Fruit fly (Drosophila melanogaster) whole organism, prepupa: Measurements from ENCODE around the gene Tmf.

Source experiments
- Blimp-1 ChIP-seq: fragments of 200-800 bp; sonication (Bioruptor generic); optimal IDR thresholded peaks from 3 replicates; lab custom pipeline; 2017; ENCODE audit warnings: missing biosample characterization, missing genetic modification characterization, mild to moderate bottlenecking, moderate library complexity, missing genetic modification reagents
- CG10669 ChIP-seq: fragments of 200-800 bp; sonication (Bioruptor generic); optimal IDR thresholded peaks from 3 replicates; lab custom pipeline; 2018; ENCODE audit warnings: missing biosample characterization, mild to moderate bottlenecking, missing genetic modification characterization, moderate library complexity
- CG11294 ChIP-seq: fragments of 200-800 bp; sonication (Bioruptor generic); IDR thresholded peaks from 2 replicates; pipeline ENCODE4 v1.3.6; 2022; ENCODE audit warnings: missing biosample characterization, missing genetic modification characterization
- CG11762 ChIP-seq: fragments of 200-800 bp; sonication (Bioruptor generic); optimal IDR thresholded peaks from 3 replicates; lab custom pipeline; 2016; ENCODE audit warnings: missing biosample characterization, missing genetic modification characterization; ENCODE audit not compliant: insufficient read depth
- CG11902 ChIP-seq: fragments of 200-800 bp; sonication (Bioruptor generic); optimal IDR thresholded peaks from 3 replicates; lab custom pipeline; 2016; ENCODE audit warnings: missing biosample characterization, missing genetic modification characterization
- CG1621 ChIP-seq: fragments of 200-800 bp; sonication (Bioruptor generic); optimal IDR thresholded peaks from 3 replicates; lab custom pipeline; 2018; ENCODE audit warnings: missing biosample characterization, mild to moderate bottlenecking, missing genetic modification characterization
- CG32006 ChIP-seq: fragments of 200-800 bp; sonication (Bioruptor generic); optimal IDR thresholded peaks from 3 replicates; lab custom pipeline; 2017; ENCODE audit warnings: missing biosample characterization, mild to moderate bottlenecking, missing genetic modification characterization
- CG4318 ChIP-seq: fragments of 200-800 bp; sonication (Bioruptor generic); optimal IDR thresholded peaks from 3 replicates; lab custom pipeline; 2017; ENCODE audit warnings: missing biosample characterization, mild to moderate bottlenecking, missing genetic modification characterization
- CG6276 ChIP-seq: fragments of 200-800 bp; sonication (Bioruptor generic); optimal IDR thresholded peaks from 2 replicates; lab custom pipeline; 2017; ENCODE audit warnings: missing biosample characterization, mild to moderate bottlenecking, missing genetic modification characterization
- CG6792 ChIP-seq: fragments of 200-800 bp; sonication (Bioruptor generic); optimal IDR thresholded peaks from 3 replicates; lab custom pipeline; 2016; ENCODE audit warnings: missing biosample characterization, missing genetic modification characterization
- CG6808 ChIP-seq: fragments of 200-800 bp; sonication (Bioruptor generic); optimal IDR thresholded peaks from 3 replicates; lab custom pipeline; 2017; ENCODE audit warnings: missing biosample characterization, missing genetic modification characterization, mild to moderate bottlenecking, moderate library complexity, missing genetic modification reagents
- CG6854 ChIP-seq: fragments of 200-800 bp; sonication (Bioruptor generic); optimal IDR thresholded peaks from 2 replicates; lab custom pipeline; 2017; ENCODE audit warnings: missing biosample characterization, mild to moderate bottlenecking, missing genetic modification characterization
- CG8319 ChIP-seq: fragments of 200-800 bp; sonication (Bioruptor generic); optimal IDR thresholded peaks from 3 replicates; lab custom pipeline; 2016; ENCODE audit warnings: missing biosample characterization, missing genetic modification characterization
- Eip75B ChIP-seq: fragments of 200-800 bp; sonication (Bioruptor generic); optimal IDR thresholded peaks from 3 replicates; lab custom pipeline; 2016; ENCODE audit warnings: missing biosample characterization, missing genetic modification characterization
- Eip93F ChIP-seq: fragments of 200-800 bp; sonication (Bioruptor generic); optimal IDR thresholded peaks from 2 replicates; lab custom pipeline; 2016; ENCODE audit warnings: missing biosample characterization, mild to moderate bottlenecking, missing genetic modification characterization
- Ets96B ChIP-seq: fragments of 200-800 bp; optimal IDR thresholded peaks from 2 replicates; lab custom pipeline; 2019; ENCODE audit warnings: missing biosample characterization, mild to moderate bottlenecking, missing genetic modification characterization, moderate library complexity
- Gug ChIP-seq: fragments of 200-800 bp; sonication (Bioruptor generic); IDR thresholded peaks from 2 replicates; pipeline ENCODE4 v1.3.6; 2022; ENCODE audit warnings: missing biosample characterization, missing genetic modification characterization
- OdsH ChIP-seq: fragments of 200-800 bp; sonication (Bioruptor generic); optimal IDR thresholded peaks from 3 replicates; lab custom pipeline; 2016; ENCODE audit warnings: missing biosample characterization, missing genetic modification characterization
- Sox14 ChIP-seq: fragments of 200-800 bp; sonication (Bioruptor generic); optimal IDR thresholded peaks from 3 replicates; lab custom pipeline; 2016; ENCODE audit warnings: missing biosample characterization, missing genetic modification characterization
- Sox15 ChIP-seq: fragments of 200-800 bp; sonication (Bioruptor generic); optimal IDR thresholded peaks from 3 replicates; lab custom pipeline; 2016; ENCODE audit warnings: missing biosample characterization, missing genetic modification characterization
- achi ChIP-seq: fragments of 200-800 bp; sonication (Bioruptor generic); optimal IDR thresholded peaks from 3 replicates; lab custom pipeline; 2016; ENCODE audit warnings: missing biosample characterization, missing genetic modification characterization
- acj6 ChIP-seq: fragments of 200-800 bp; sonication (Bioruptor generic); optimal IDR thresholded peaks from 3 replicates; lab custom pipeline; 2016; ENCODE audit warnings: missing biosample characterization, missing genetic modification characterization
- dac ChIP-seq: fragments of 200-800 bp; sonication (Bioruptor generic); optimal IDR thresholded peaks from 2 replicates; lab custom pipeline; 2017; ENCODE audit warnings: missing biosample characterization, mild to moderate bottlenecking, missing genetic modification characterization
- dsx ChIP-seq: fragments of 200-800 bp; optimal IDR thresholded peaks from 3 replicates; lab custom pipeline; 2019; ENCODE audit warnings: missing biosample characterization, mild to moderate bottlenecking, missing genetic modification characterization, moderate library complexity; ENCODE audit not compliant: poor library complexity, severe bottlenecking
- eg ChIP-seq: fragments of 200-800 bp; sonication (Bioruptor generic); IDR thresholded peaks from 3 replicates; pipeline ENCODE4 v1.3.6; 2022; ENCODE audit warnings: missing biosample characterization, missing genetic modification characterization
- esn ChIP-seq: fragments of 200-800 bp; sonication (Bioruptor generic); optimal IDR thresholded peaks from 2 replicates; lab custom pipeline; 2016; ENCODE audit warnings: missing biosample characterization, mild to moderate bottlenecking, missing genetic modification characterization, moderate library complexity
- fd59A ChIP-seq: fragments of 200-800 bp; sonication (Bioruptor generic); optimal IDR thresholded peaks from 2 replicates; lab custom pipeline; 2017; ENCODE audit warnings: missing biosample characterization, mild to moderate bottlenecking, missing genetic modification characterization, missing genetic modification reagents
- fkh ChIP-seq: fragments of 200-800 bp; sonication (Bioruptor generic); optimal IDR thresholded peaks from 3 replicates; lab custom pipeline; 2017; ENCODE audit warnings: missing biosample characterization, mild to moderate bottlenecking, missing genetic modification characterization, moderate library complexity
- lz ChIP-seq: fragments of 200-800 bp; sonication (Bioruptor generic); optimal IDR thresholded peaks from 3 replicates; lab custom pipeline; 2016; ENCODE audit warnings: missing biosample characterization, missing genetic modification characterization
- pdm3 ChIP-seq: fragments of 200-800 bp; sonication (Bioruptor generic); optimal IDR thresholded peaks from 3 replicates; lab custom pipeline; 2016; ENCODE audit warnings: missing biosample characterization, missing genetic modification characterization
- salr ChIP-seq, 2 experiments: fragments of 200-800 bp; sonication (Bioruptor generic); optimal IDR thresholded peaks; 3 replicates each; lab custom pipeline; 2016 to 2018; ENCODE audit warnings: missing biosample characterization in 2 of 2, missing genetic modification characterization in 2 of 2, mild to moderate bottlenecking in 1 of 2
- spab ChIP-seq: fragments of 200-800 bp; sonication (Bioruptor generic); optimal IDR thresholded peaks from 2 replicates; lab custom pipeline; 2017; ENCODE audit warnings: missing biosample characterization, mild to moderate bottlenecking, missing genetic modification characterization, missing genetic modification reagents
- ss ChIP-seq, 2 experiments: fragments of 200-800 bp; sonication (Bioruptor generic); optimal IDR thresholded peaks; 2 replicates in 1 of 2; 3 replicates in 1 of 2; lab custom pipeline; 2017 to 2018; ENCODE audit warnings: mild to moderate bottlenecking in 2 of 2, missing biosample characterization in 2 of 2, missing genetic modification characterization in 2 of 2, moderate library complexity in 1 of 2
- svp ChIP-seq: fragments of 200-800 bp; sonication (Bioruptor generic); peaks from one replicate; lab custom pipeline; 2016; ENCODE audit warnings: missing biosample characterization, missing genetic modification characterization
- topi ChIP-seq: fragments of 200-800 bp; sonication (Bioruptor generic); optimal IDR thresholded peaks from 3 replicates; lab custom pipeline; 2016; ENCODE audit warnings: missing biosample characterization, missing genetic modification characterization
- vri ChIP-seq: fragments of 200-800 bp; sonication (Bioruptor generic); optimal IDR thresholded peaks from 3 replicates; lab custom pipeline; 2016; ENCODE audit warnings: missing biosample characterization, mild to moderate bottlenecking, missing genetic modification characterization

The Tmf gene

dm6 chrX:6861523-6862077 lies 17.5 kb downstream of the Tmf start (continued):
- TF ChIP-seq CG4318 (peak; percentile 79), dsx (peak; percentile 60), CG6854 (GFP tag; lab: Kevin White, UChicago) (peak; percentile 40), Sox14 (peak; percentile 84), CG8319 (GFP tag; lab: Kevin White, UChicago) (no peak), eg (GFP tag; lab: Robert Waterston, UW) (peak; percentile 91), spab (GFP tag; lab: Kevin White, UChicago) (peak; percentile 55), Gug (GFP tag; lab: Robert Waterston, UW) (peak; percentile 88), fkh (GFP tag; lab: Kevin White, UChicago) (peak; percentile 78), achi (GFP tag; lab: Kevin White, UChicago) (peak; percentile 80), svp (GFP tag; lab: Kevin White, UChicago) (peak; percentile 94), CG11762 (peak; percentile 17), lz (GFP tag; lab: Kevin White, UChicago) (peak; percentile 86), esn (GFP tag; lab: Kevin White, UChicago) (peak; percentile 85), salr (GFP tag; optimal IDR thresholded peaks at IDR 0.05; lab: Kevin White, UChicago) (peak in 1 of 2 experiments; percentile 38)
- TF ChIP-seq, all 60 proteins: peak for 58

DNA sequence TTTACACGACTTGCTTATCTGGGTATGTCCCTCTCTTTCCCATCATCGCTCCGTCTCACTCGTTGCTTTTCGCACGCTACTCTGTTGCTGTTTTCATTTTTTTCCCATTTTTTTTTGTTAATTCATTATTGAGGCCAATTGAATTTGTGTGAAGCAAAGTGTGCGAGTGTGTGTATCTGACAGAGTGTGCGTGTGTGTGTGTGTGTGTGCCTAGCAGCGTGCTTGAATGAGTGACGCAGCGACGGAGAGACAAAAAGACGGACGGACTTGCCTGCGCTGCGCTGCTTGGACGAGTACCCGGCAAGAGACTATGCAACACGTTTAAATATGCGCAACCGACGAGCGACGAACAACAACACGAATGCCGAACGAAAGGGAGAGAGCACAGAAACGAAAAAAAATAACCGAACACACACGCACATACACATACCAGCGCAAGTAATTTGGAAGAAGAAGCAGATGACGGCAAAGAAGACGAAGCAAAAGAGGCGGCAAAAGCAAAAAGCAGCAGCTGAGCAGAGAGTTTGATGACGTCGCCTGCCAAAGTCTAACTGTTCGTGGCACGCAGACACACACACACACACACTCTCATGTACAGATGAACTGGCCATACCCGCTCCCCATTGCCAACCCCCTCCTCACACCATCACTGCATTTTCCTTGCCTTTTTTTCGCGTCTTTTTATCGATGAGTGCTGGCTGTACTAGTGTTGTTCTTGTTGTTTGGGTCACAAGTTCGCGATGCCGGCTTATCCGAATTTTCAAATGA lies 18.6 kb downstream of the Tmf start:
- TF ChIP-seq Sox15 (GFP tag; lab: Kevin White, UChicago), result no peak
- TF ChIP-seq svp (GFP tag; lab: Kevin White, UChicago), result no peak
- no peak for TF ChIP-seq CG11294 (GFP tag; lab: Robert Waterston, UW)
- no peak for TF ChIP-seq Blimp-1 (GFP tag; lab: Kevin White, UChicago)
- peak; percentile 69 for TF ChIP-seq dsx
- peak; percentile 6 for TF ChIP-seq Eip93F (GFP tag; lab: Kevin White, UChicago)
- TF ChIP-seq acj6 (GFP tag; lab: Kevin White, UChicago), result no peak
- no peak for TF ChIP-seq CG11762
- TF ChIP-seq CG6792 (GFP tag; lab: Kevin White, UChicago), result no peak
- TF ChIP-seq CG32006 (GFP tag; lab: Kevin White, UChicago), result no peak
- TF ChIP-seq Eip75B (GFP tag; lab: Kevin White, UChicago), result no peak
- TF ChIP-seq Ets96B, result no peak
- peak in 1 of 2 experiments; percentile 3 for TF ChIP-seq ss (GFP tag; optimal IDR thresholded peaks at IDR 0.05; lab: Kevin White, UChicago)
- TF ChIP-seq topi, result no peak
- peak; percentile 53 for TF ChIP-seq vri (GFP tag; lab: Kevin White, UChicago)
- TF ChIP-seq fd59A (GFP tag; lab: Kevin White, UChicago), result no peak
- no peak for TF ChIP-seq pdm3 (GFP tag; lab: Kevin White, UChicago)
- TF ChIP-seq CG10669 (GFP tag; lab: Kevin White, UChicago), result no peak
- peak; percentile 64 for TF ChIP-seq CG1621 (tag; lab: Kevin White, UChicago)
- peak; percentile 53; the same call in 1 of the 3 replicates for TF ChIP-seq eg (GFP tag; lab: Robert Waterston, UW)
- no peak for TF ChIP-seq CG6808
- TF ChIP-seq OdsH, result no peak
- no peak for TF ChIP-seq CG11902
- no peak for TF ChIP-seq dac (GFP tag; lab: Kevin White, UChicago)
- TF ChIP-seq esn (GFP tag; lab: Kevin White, UChicago), result no peak
- no peak for TF ChIP-seq CG6276 (GFP tag; lab: Kevin White, UChicago)
